Worm (Caenorhabditis elegans) whole organism, L2 larva: ENCODE data around the gene T28F3.9.

Experiments used
- dmd-4 ChIP-seq: sonication (generic microtip); optimal IDR thresholded peaks from 2 replicates; lab custom pipeline; 2017; ENCODE audit warnings: missing biosample characterization, missing genetic modification characterization
- egl-27 ChIP-seq: sonication (generic microtip); optimal IDR thresholded peaks from 3 replicates; lab custom pipeline; 2017; ENCODE audit warnings: missing biosample characterization, missing genetic modification reagents, missing genetic modification characterization
- elt-1 ChIP-seq: fragments of 150-350 bp; optimal IDR thresholded peaks from 2 replicates; lab custom pipeline; 2014; ENCODE audit warnings: missing biosample characterization, missing genetic modification characterization
- lin-39 ChIP-seq: fragments of 150-350 bp; optimal IDR thresholded peaks from 2 replicates; lab custom pipeline; 2014; ENCODE audit warnings: missing biosample characterization, missing genetic modification reagents, missing genetic modification characterization
- mbf-1 ChIP-seq: sonication (generic microtip); optimal IDR thresholded peaks from 2 replicates; lab custom pipeline; 2017; ENCODE audit warnings: missing biosample characterization, missing genetic modification characterization
- nhr-12 ChIP-seq: fragments of 150-350 bp; optimal IDR thresholded peaks from 2 replicates; lab custom pipeline; 2014; ENCODE audit warnings: missing biosample characterization, missing genetic modification characterization
- nhr-237 ChIP-seq: fragments of 150-350 bp; optimal IDR thresholded peaks from 2 replicates; lab custom pipeline; 2014; ENCODE audit warnings: missing biosample characterization, missing genetic modification characterization
- unc-39 ChIP-seq: fragments of 150-350 bp; optimal IDR thresholded peaks from 2 replicates; lab custom pipeline; 2014; ENCODE audit warnings: missing biosample characterization, missing genetic modification characterization

- TF ChIP-seq unc-39 (tag; lab: Kevin White, UChicago) (no peak), egl-27 (tag; lab: Kevin White, UChicago) (no peak), mbf-1 (tag; lab: Kevin White, UChicago) (no peak), nhr-237 (tag; lab: Kevin White, UChicago) (no peak), dmd-4 (tag; lab: Kevin White, UChicago) (no peak), lin-39 (tag; lab: Kevin White, UChicago) (no peak), elt-1 (tag; lab: Kevin White, UChicago) (no peak), nhr-12 (tag; lab: Kevin White, UChicago) (no peak)
Observed at ce11 chrIV:17293679-17294078, 14.6 kb upstream of the T28F3.9 start.
